Fruit fly (Drosophila melanogaster): ENCODE results near the gene sgg.

Gene sgg

dm6 chrX:2714730-2715129 is 81.0 kb downstream of the sgg start (continued):
- no peak for TF ChIP-seq ems (GFP tag; optimal IDR thresholded peaks at IDR 0.05)
- no peak for TF ChIP-seq ERR (GFP tag; optimal IDR thresholded peaks at IDR 0.05)
- TF ChIP-seq E2f1 (GFP tag; IDR thresholded peaks at IDR 0.05): no peak
- no peak for TF ChIP-seq HmgD (GFP tag; optimal IDR thresholded peaks at IDR 0.05)
- TF ChIP-seq run (tag; optimal IDR thresholded peaks at IDR 0.05): no peak
- TF ChIP-seq CG2116 (GFP tag; optimal IDR thresholded peaks at IDR 0.05): peak; percentile 48
- 0 out of 2 replicates have a peak, but pooled peaks have one; percentile 8 for TF ChIP-seq ssp (GFP tag; IDR thresholded peaks at IDR 0.05)
- no peak for TF ChIP-seq CG10274 (GFP tag; optimal IDR thresholded peaks at IDR 0.05)
- TF ChIP-seq CG12071 (GFP tag; optimal IDR thresholded peaks at IDR 0.05): no peak
- TF ChIP-seq Ada2b (GFP tag; IDR thresholded peaks at IDR 0.05): no peak
- no peak for TF ChIP-seq CG7271 (tag; optimal IDR thresholded peaks at IDR 0.05)
- no peak for TF ChIP-seq CG10959 (GFP tag; IDR thresholded peaks at IDR 0.05)
- TF ChIP-seq CG13287 (GFP tag; IDR thresholded peaks at IDR 0.05; ENCODE audit: partially characterized antibody): peak; percentile 62
- no peak for TF ChIP-seq CG12236 (GFP tag; optimal IDR thresholded peaks at IDR 0.05)
- TF ChIP-seq CG14014 (GFP tag; IDR thresholded peaks at IDR 0.05): no peak
- TF ChIP-seq CTCF (GFP tag; optimal IDR thresholded peaks at IDR 0.05): no peak
- no peak for TF ChIP-seq peb (GFP tag; IDR thresholded peaks at IDR 0.05)
- TF ChIP-seq slou (GFP tag; optimal IDR thresholded peaks at IDR 0.05): no peak
- no peak for TF ChIP-seq Spps (tag; optimal IDR thresholded peaks at IDR 0.05)
- TF ChIP-seq nau (GFP tag; optimal IDR thresholded peaks at IDR 0.05): no peak
- TF ChIP-seq pfk (GFP tag; optimal IDR thresholded peaks at IDR 0.05): no peak
- TF ChIP-seq Lim3 (GFP tag; IDR thresholded peaks at IDR 0.05): no peak
- TF ChIP-seq Hsf (GFP tag; optimal IDR thresholded peaks at IDR 0.05): no peak
- no peak for TF ChIP-seq slp2 (GFP tag; optimal IDR thresholded peaks at IDR 0.05)
- no peak for TF ChIP-seq ro (GFP tag; IDR thresholded peaks at IDR 0.05)
- no peak for TF ChIP-seq Poxn (GFP tag; IDR thresholded peaks at IDR 0.05)
- no peak for TF ChIP-seq CG31388 (GFP tag; optimal IDR thresholded peaks at IDR 0.05)
- TF ChIP-seq CG10147 (GFP tag; optimal IDR thresholded peaks at IDR 0.05): no peak
- TF ChIP-seq ase (GFP tag; IDR thresholded peaks at IDR 0.05): no peak
- TF ChIP-seq Gug (GFP tag; IDR thresholded peaks at IDR 0.05): no peak
- peak; percentile 49 for TF ChIP-seq CG10267 (tag; optimal IDR thresholded peaks at IDR 0.05)
- no peak for TF ChIP-seq cato (GFP tag; optimal IDR thresholded peaks at IDR 0.05; ENCODE audit: borderline replicate concordance)
- TF ChIP-seq otp (GFP tag; IDR thresholded peaks at IDR 0.05): no peak
- no peak for TF ChIP-seq CG18619 (GFP tag; optimal IDR thresholded peaks at IDR 0.05)
- peak; percentile 46 for TF ChIP-seq Med (GFP tag)
- TF ChIP-seq CG2129 (GFP tag; IDR thresholded peaks at IDR 0.05; ENCODE audit: partially characterized antibody): no peak
- TF ChIP-seq CG3163 (GFP tag; optimal IDR thresholded peaks at IDR 0.05): no peak
- peak; percentile 37; the same call in 1 of the 2 replicates for TF ChIP-seq CG42726 (GFP tag; IDR thresholded peaks at IDR 0.05; ENCODE audit: partially characterized antibody)
- no peak for TF ChIP-seq CG4328 (GFP tag; optimal IDR thresholded peaks at IDR 0.05)
- peak; percentile 17 for TF ChIP-seq gfzf (GFP tag; optimal IDR thresholded peaks at IDR 0.05)
- TF ChIP-seq ato (GFP tag; IDR thresholded peaks at IDR 0.05; ENCODE audit: partially characterized antibody): no peak
- no peak for TF ChIP-seq CG30431 (GFP tag; optimal IDR thresholded peaks at IDR 0.05)
- no peak for TF ChIP-seq CG1529 (GFP tag; optimal IDR thresholded peaks at IDR 0.05)
- no peak for TF ChIP-seq CG4854 (GFP tag; optimal IDR thresholded peaks at IDR 0.05)
- no peak for TF ChIP-seq tap (tag; optimal IDR thresholded peaks at IDR 0.05)
- no peak for TF ChIP-seq Sin3A (optimal IDR thresholded peaks at IDR 0.05)
- no peak for TF ChIP-seq Ets97D (GFP tag; optimal IDR thresholded peaks at IDR 0.05)
- no peak for TF ChIP-seq CG2678 (tag; optimal IDR thresholded peaks at IDR 0.05)
- TF ChIP-seq gsb (GFP tag; IDR thresholded peaks at IDR 0.05): no peak
- TF ChIP-seq CG8281 (tag; optimal IDR thresholded peaks at IDR 0.05): no peak
- no peak for TF ChIP-seq CG6689 (GFP tag; IDR thresholded peaks at IDR 0.05)
- TF ChIP-seq CHES-1-like (GFP tag; optimal IDR thresholded peaks at IDR 0.05): no peak
- TF ChIP-seq gcm (GFP tag; optimal IDR thresholded peaks at IDR 0.05): no peak

All from whole organism, embryonic.